Worm (Caenorhabditis elegans) whole organism, L1 larva: ENCODE measurements around the gene gpa-6.
A peak's percentile ranks its signal among the peaks of the same experiment; 100 is the strongest.

Experiments used
- C16A3.4 ChIP-seq: fragments of 150-350 bp; optimal IDR thresholded peaks from 2 replicates; lab custom pipeline; 2014; ENCODE audit warnings: missing biosample characterization, missing genetic modification characterization
- aha-1 ChIP-seq: fragments of 150-350 bp; optimal IDR thresholded peaks from 2 replicates; lab custom pipeline; 2014; ENCODE audit warnings: missing biosample characterization, missing genetic modification characterization
- blmp-1 ChIP-seq: fragments of 150-350 bp; optimal IDR thresholded peaks from 2 replicates; lab custom pipeline; 2014; ENCODE audit warnings: missing biosample characterization, missing genetic modification characterization
- ceh-90 ChIP-seq: sonication (generic microtip); optimal IDR thresholded peaks from 2 replicates; lab custom pipeline; 2016; ENCODE audit warnings: missing genetic modification characterization, missing compliant biosample characterization
- dpl-1 ChIP-seq, 3 experiments: fragments of 150-350 bp in 2 of 3; sonication (generic microtip) in 1 of 3; optimal IDR thresholded peaks; 2 replicates each; lab custom pipeline; 2014 to 2017; ENCODE audit warnings: missing biosample characterization in 3 of 3, missing genetic modification characterization in 3 of 3, missing genetic modification reagents in 3 of 3
- dsc-1 ChIP-seq: sonication (generic microtip); optimal IDR thresholded peaks from 2 replicates; lab custom pipeline; 2016; ENCODE audit warnings: mild to moderate bottlenecking, missing genetic modification characterization, missing compliant biosample characterization
- efl-1 ChIP-seq, 4 experiments: fragments of 150-350 bp; optimal IDR thresholded peaks in 3 of 4; peaks in 1 of 4; 1 replicate in 1 of 4; 2 replicates in 3 of 4; lab custom pipeline; 2014; ENCODE audit warnings: missing biosample characterization in 2 of 4, missing genetic modification characterization in 2 of 4, missing genetic modification reagents in 2 of 4
- egl-13 ChIP-seq: sonication (generic microtip); optimal IDR thresholded peaks from 2 replicates; lab custom pipeline; 2016; ENCODE audit warnings: missing genotype, missing genetic modification reagents, missing genetic modification characterization, missing compliant biosample characterization
- egl-27 ChIP-seq, 2 experiments: fragments of 150-350 bp in 1 of 2; sonication (generic microtip); optimal IDR thresholded peaks; 3 replicates each; lab custom pipeline; 2017 to 2018; ENCODE audit warnings: missing biosample characterization in 2 of 2, missing genetic modification characterization in 2 of 2, missing genetic modification reagents in 2 of 2
- elt-3 ChIP-seq, 6 experiments: fragments of 150-350 bp in 1 of 6; sonication (generic microtip); optimal IDR thresholded peaks; 2 replicates each; lab custom pipeline; 2017 to 2018; ENCODE audit warnings: missing biosample characterization in 6 of 6, missing genetic modification characterization in 6 of 6, inconsistent platforms in 1 of 6
- grh-1 ChIP-seq: fragments of 200-800 bp; sonication (Bioruptor generic); IDR thresholded peaks from 2 replicates; pipeline ENCODE4 v1.3.6; 2022; ENCODE audit warnings: missing genetic modification reagents, missing genetic modification characterization, missing compliant biosample characterization
- hlh-4 ChIP-seq: sonication (generic microtip); optimal IDR thresholded peaks from 2 replicates; lab custom pipeline; 2016; ENCODE audit warnings: mild to moderate bottlenecking, missing genetic modification characterization, missing compliant biosample characterization
- hpl-2 ChIP-seq: fragments of 150-350 bp; optimal IDR thresholded peaks from 2 replicates; lab custom pipeline; 2014; ENCODE audit warnings: missing biosample characterization, missing genetic modification reagents, missing genetic modification characterization
- irx-1 ChIP-seq: sonication (generic microtip); optimal IDR thresholded peaks from 2 replicates; lab custom pipeline; 2016; ENCODE audit warnings: missing genetic modification characterization, missing compliant biosample characterization
- jun-1 ChIP-seq: fragments of 150-350 bp; optimal IDR thresholded peaks from 2 replicates; lab custom pipeline; 2014; ENCODE audit warnings: missing biosample characterization, missing genetic modification reagents, missing genetic modification characterization
- lin-13 ChIP-seq: fragments of 150-350 bp; optimal IDR thresholded peaks from 2 replicates; lab custom pipeline; 2014; ENCODE audit warnings: missing biosample characterization, missing genetic modification reagents, missing genetic modification characterization
- lin-14 ChIP-seq: fragments of 200-800 bp; sonication (Bioruptor generic); optimal IDR thresholded peaks from 2 replicates; lab custom pipeline; 2018; ENCODE audit warnings: mild to moderate bottlenecking, missing genetic modification characterization, moderate library complexity, missing compliant biosample characterization
- lin-35 ChIP-seq, 2 experiments: fragments of 150-350 bp; optimal IDR thresholded peaks; 2 replicates each; lab custom pipeline; 2014; ENCODE audit warnings: missing biosample characterization in 2 of 2, missing genetic modification characterization in 2 of 2, missing genetic modification reagents in 2 of 2
- lir-3 ChIP-seq: sonication (generic microtip); optimal IDR thresholded peaks from 2 replicates; lab custom pipeline; 2016; ENCODE audit warnings: mild to moderate bottlenecking, missing genetic modification characterization, moderate library complexity, missing compliant biosample characterization; ENCODE audit not compliant: poor library complexity
- lsy-2 ChIP-seq, 2 experiments: fragments of 150-350 bp; optimal IDR thresholded peaks; 2 replicates each; lab custom pipeline; 2014; ENCODE audit warnings: missing biosample characterization in 2 of 2, missing genetic modification characterization in 2 of 2
- mdl-1 ChIP-seq, 2 experiments: fragments of 150-350 bp; optimal IDR thresholded peaks; 2 replicates each; lab custom pipeline; 2014 to 2017; ENCODE audit warnings: missing biosample characterization in 2 of 2, missing genetic modification characterization in 2 of 2, inconsistent platforms in 1 of 2
- mep-1 ChIP-seq: fragments of 150-350 bp; optimal IDR thresholded peaks from 2 replicates; lab custom pipeline; 2014; ENCODE audit warnings: missing biosample characterization, missing genetic modification characterization
- nhr-12 ChIP-seq: sonication (generic microtip); optimal IDR thresholded peaks from 2 replicates; lab custom pipeline; 2017; ENCODE audit warnings: missing biosample characterization, missing genetic modification characterization
- nhr-19 ChIP-seq: fragments of 200-800 bp; sonication (Bioruptor generic); conservative IDR thresholded peaks from 2 replicates; pipeline ENCODE4 v1.3.6; 2022; ENCODE audit warnings: missing genetic modification characterization, missing compliant biosample characterization
- nhr-20 ChIP-seq: sonication (generic microtip); optimal IDR thresholded peaks from 2 replicates; lab custom pipeline; 2016; ENCODE audit warnings: mild to moderate bottlenecking, missing genetic modification characterization, missing compliant biosample characterization
- nhr-28 ChIP-seq: fragments of 150-350 bp; optimal IDR thresholded peaks from 2 replicates; lab custom pipeline; 2014; ENCODE audit warnings: missing biosample characterization, missing genetic modification characterization
- nhr-47 ChIP-seq: sonication (generic microtip); optimal IDR thresholded peaks from 2 replicates; lab custom pipeline; 2016; ENCODE audit warnings: mild to moderate bottlenecking, missing genetic modification characterization, moderate library complexity, missing compliant biosample characterization
- nhr-71 ChIP-seq: sonication (generic microtip); optimal IDR thresholded peaks from 2 replicates; lab custom pipeline; 2016; ENCODE audit warnings: mild to moderate bottlenecking, missing genetic modification characterization, moderate library complexity, missing compliant biosample characterization
- nhr-85 ChIP-seq: sonication (generic microtip); peaks from one replicate; lab custom pipeline; 2016; ENCODE audit warnings: missing genetic modification characterization, inconsistent platforms, missing compliant biosample characterization
- nhr-90 ChIP-seq: sonication (generic microtip); optimal IDR thresholded peaks from 2 replicates; lab custom pipeline; 2016; ENCODE audit warnings: mild to moderate bottlenecking, missing genetic modification characterization, missing compliant biosample characterization; ENCODE audit not compliant: poor library complexity
- pag-3 ChIP-seq: sonication (generic microtip); optimal IDR thresholded peaks from 2 replicates; lab custom pipeline; 2017; ENCODE audit warnings: missing genetic modification characterization, mild to moderate bottlenecking, missing compliant biosample characterization, antibody characterized with exemption, borderline replicate concordance; ENCODE audit not compliant: insufficient read depth
- pax-3 ChIP-seq: fragments of 200-800 bp; sonication (Bioruptor generic); optimal IDR thresholded peaks from 2 replicates; lab custom pipeline; 2018; ENCODE audit warnings: mild to moderate bottlenecking, missing genetic modification characterization, moderate library complexity, missing compliant biosample characterization
- pqm-1 ChIP-seq: sonication (generic microtip); optimal IDR thresholded peaks from 3 replicates; lab custom pipeline; 2017; ENCODE audit warnings: missing biosample characterization, missing genetic modification characterization
- rnt-1 ChIP-seq: sonication (generic microtip); optimal IDR thresholded peaks from 2 replicates; lab custom pipeline; 2016; ENCODE audit warnings: mild to moderate bottlenecking, missing genetic modification characterization, moderate library complexity, missing compliant biosample characterization
- snu-23 ChIP-seq: sonication (generic microtip); optimal IDR thresholded peaks from 2 replicates; lab custom pipeline; 2016; ENCODE audit warnings: missing genetic modification characterization, missing compliant biosample characterization
- swsn-7 ChIP-seq: sonication (generic microtip); optimal IDR thresholded peaks from 2 replicates; lab custom pipeline; 2016; ENCODE audit warnings: missing genetic modification characterization, missing compliant biosample characterization
- unc-130 ChIP-seq: fragments of 150-350 bp; optimal IDR thresholded peaks from 2 replicates; lab custom pipeline; 2017; ENCODE audit warnings: missing biosample characterization, missing genetic modification characterization, inconsistent platforms
- unc-30 ChIP-seq: sonication (generic microtip); optimal IDR thresholded peaks from 2 replicates; lab custom pipeline; 2017; ENCODE audit warnings: missing biosample characterization, missing genetic modification characterization
- unc-98 ChIP-seq: fragments of 200-800 bp; sonication (Bioruptor generic); IDR thresholded peaks from 2 replicates; pipeline ENCODE4 v1.3.6; 2022; ENCODE audit warnings: missing genetic modification characterization, missing compliant biosample characterization
- zip-4 ChIP-seq: fragments of 200-800 bp; sonication (Bioruptor generic); optimal IDR thresholded peaks from 2 replicates; lab custom pipeline; 2018; ENCODE audit warnings: mild to moderate bottlenecking, missing genetic modification characterization, moderate library complexity, missing compliant biosample characterization
- ztf-4 ChIP-seq: fragments of 150-350 bp; optimal IDR thresholded peaks from 2 replicates; lab custom pipeline; 2014; ENCODE audit warnings: missing biosample characterization, missing genetic modification characterization

The gpa-6 gene

DNA sequence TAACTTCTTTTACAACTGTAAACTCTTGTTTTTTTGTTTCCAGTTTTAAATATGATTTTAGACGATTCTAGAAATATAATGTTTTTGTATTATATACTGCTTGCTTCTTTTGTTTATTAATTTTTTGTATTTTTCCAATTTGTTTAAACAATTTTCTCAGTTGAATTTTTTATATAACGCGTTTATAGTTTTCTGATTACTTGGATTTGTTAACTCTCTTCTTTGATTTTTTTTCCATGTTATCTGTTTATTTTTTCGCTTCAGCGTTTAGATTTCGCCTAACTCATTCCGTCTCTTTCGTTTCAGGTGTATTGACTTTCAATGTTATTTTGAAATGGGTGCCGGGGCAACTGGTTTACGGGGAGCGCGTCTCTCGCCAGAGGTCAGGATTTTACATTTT, at the start of gene gpa-6:
Gene gpa-6 (plus strand): TSS at position 301 of the 400 bp plus-strand sequence.
- TF ChIP-seq nhr-12 (no peak), snu-23 (no peak), mep-1 (tag; lab: Kevin White, UChicago) (no peak), zip-4 (GFP tag; lab: Kevin White, UChicago) (no peak), lin-13 (no peak), swsn-7 (tag; lab: Kevin White, UChicago) (no peak), lin-14 (GFP tag; lab: Kevin White, UChicago) (no peak), unc-98 (GFP tag; lab: Robert Waterston, UW) (no peak), nhr-28 (tag; lab: Kevin White, UChicago) (no peak), dsc-1 (tag; lab: Kevin White, UChicago) (no peak), aha-1 (tag; lab: Kevin White, UChicago) (no peak), pqm-1 (no peak), grh-1 (GFP tag; lab: Robert Waterston, UW) (no peak), egl-13 (tag; lab: Kevin White, UChicago) (no peak), nhr-19 (GFP tag; lab: Robert Waterston, UW) (no peak), lir-3 (no peak), nhr-71 (tag; lab: Kevin White, UChicago) (no peak), ceh-90 (tag; lab: Kevin White, UChicago) (no peak), pax-3 (no peak), nhr-20 (tag; lab: Kevin White, UChicago) (no peak)

DNA sequence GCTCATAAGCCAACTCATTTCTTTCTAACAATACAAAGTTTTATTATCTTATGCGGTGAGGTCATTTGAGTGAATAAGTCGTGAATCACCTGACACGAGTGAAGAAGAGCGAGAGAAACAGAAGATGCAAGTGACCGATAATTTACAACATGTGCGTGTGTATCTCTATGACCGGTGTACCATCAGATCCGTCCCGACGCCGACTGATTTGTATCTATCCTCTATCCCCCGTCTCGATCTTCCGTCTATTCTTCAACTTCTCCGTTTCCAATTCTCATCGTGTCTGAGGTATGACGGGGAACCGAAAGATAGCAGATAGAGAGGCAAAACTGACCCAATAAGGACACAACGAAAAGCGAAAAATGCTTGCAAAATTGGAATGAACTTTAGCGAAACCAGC, 49.6 kb upstream of the gpa-6 start, which contains the start of gene F09A5.3:
Gene F09A5.3 (plus strand): TSS at position 162 of the 400 bp plus-strand sequence.
- TF ChIP-seq pag-3 (no peak), nhr-20 (tag; lab: Kevin White, UChicago) (peak; percentile 83), ztf-4 (tag; lab: Kevin White, UChicago) (peak; percentile 55), lin-13 (peak; percentile 32), mep-1 (tag; lab: Kevin White, UChicago) (peak; percentile 74), swsn-7 (tag; lab: Kevin White, UChicago) (peak; percentile 16), blmp-1 (tag; lab: Kevin White, UChicago) (peak; percentile 88), nhr-85 (tag; lab: Kevin White, UChicago) (peak; percentile 96), lsy-2 (tag; optimal IDR thresholded peaks at IDR 0.05; lab: Kevin White, UChicago) (peak; percentile 28 to 61), jun-1 (tag; lab: Kevin White, UChicago) (no peak), mdl-1 (tag; optimal IDR thresholded peaks at IDR 0.05; lab: Kevin White, UChicago) (peak in 1 of 2 experiments; percentile 85), lin-35 (GFP tag; optimal IDR thresholded peaks at IDR 0.05; lab: Kevin White, UChicago) (peak in 1 of 2 experiments; percentile 73), nhr-90 (tag; lab: Kevin White, UChicago) (peak; percentile 81), nhr-71 (tag; lab: Kevin White, UChicago) (peak; percentile 84), lin-14 (GFP tag; lab: Kevin White, UChicago) (peak; percentile 86), C16A3.4 (tag; lab: Kevin White, UChicago) (peak; percentile 8), irx-1 (tag; lab: Kevin White, UChicago) (peak; percentile 30), grh-1 (GFP tag; lab: Robert Waterston, UW) (peak; percentile 61), nhr-28 (tag; lab: Kevin White, UChicago) (no peak), dpl-1 (GFP tag; optimal IDR thresholded peaks at IDR 0.05; lab: Kevin White, UChicago) (peak in 1 of 3 experiments; percentile 1), elt-3 (tag; optimal IDR thresholded peaks at IDR 0.05; lab: Kevin White, UChicago) (peak in 2 of 6 experiments; percentile 72 to 80), dsc-1 (tag; lab: Kevin White, UChicago) (peak; percentile 23), lir-3 (peak; percentile 47), rnt-1 (tag; lab: Kevin White, UChicago) (peak; percentile 57), nhr-47 (tag; lab: Kevin White, UChicago) (peak; percentile 41), unc-98 (GFP tag; lab: Robert Waterston, UW) (no peak), egl-27 (tag; optimal IDR thresholded peaks at IDR 0.05; lab: Kevin White, UChicago) (no peak), unc-130 (tag; lab: Kevin White, UChicago) (peak; percentile 41), hpl-2 (no peak), nhr-19 (GFP tag; lab: Robert Waterston, UW) (peak; percentile 66), efl-1 (optimal IDR thresholded peaks at IDR 0.05; lab: Kevin White, UChicago) (no peak), efl-1 (GFP tag; optimal IDR thresholded peaks at IDR 0.05 in 1 of 2; lab: Kevin White, UChicago) (peak in 1 of 2 experiments; percentile 91), hlh-4 (tag; lab: Kevin White, UChicago) (no peak), snu-23 (peak; percentile 81), unc-30 (tag; lab: Kevin White, UChicago) (no peak)
- TF ChIP-seq, all 84 proteins: peak for 26
